Fruit fly (Drosophila melanogaster): ENCODE results near the gene out.

out gene

dm6 chrX:19297899-19298784 lies 23.8 kb downstream of the out start, which contains the start of gene CG8034 (continued):
- TF ChIP-seq Abd-B (GFP tag; optimal IDR thresholded peaks at IDR 0.05) = peak; percentile 98
- peak; percentile 97 for TF ChIP-seq pho (GFP tag; optimal IDR thresholded peaks at IDR 0.05)
- TF ChIP-seq CG9876 (GFP tag; optimal IDR thresholded peaks at IDR 0.05) = peak; percentile 86
- TF ChIP-seq sr (GFP tag; IDR thresholded peaks at IDR 0.05) = peak; percentile 31; the same call in 1 of the 3 replicates
- peak; percentile 90 for TF ChIP-seq CG11247 (GFP tag; IDR thresholded peaks at IDR 0.05)
- peak; percentile 98 for TF ChIP-seq bcd (GFP tag; optimal IDR thresholded peaks at IDR 0.05)
- TF ChIP-seq CG11504 (tag; optimal IDR thresholded peaks at IDR 0.05) = peak; percentile 97
- peak; percentile 95 for TF ChIP-seq Fer2 (tag; optimal IDR thresholded peaks at IDR 0.05)
- TF ChIP-seq gsb (GFP tag; IDR thresholded peaks at IDR 0.05) = peak; percentile 92
- peak; percentile 96 for TF ChIP-seq CG9932 (GFP tag; IDR thresholded peaks at IDR 0.05)
- TF ChIP-seq CG7987 (GFP tag; optimal IDR thresholded peaks at IDR 0.05) = peak; percentile 91
- TF ChIP-seq ash1 (GFP tag; optimal IDR thresholded peaks at IDR 0.05) = peak; percentile 64
- TF ChIP-seq z (GFP tag; IDR thresholded peaks at IDR 0.05) = 0 out of 3 replicates have a peak, but pooled peaks have one; percentile 48
- TF ChIP-seq Ets65A (GFP tag) = peak; percentile 99
- TF ChIP-seq CG15479 (GFP tag; optimal IDR thresholded peaks at IDR 0.05) = peak; percentile 39
- TF ChIP-seq emc (GFP tag; optimal IDR thresholded peaks at IDR 0.05) = peak; percentile 90
- peak; percentile 96 for TF ChIP-seq CG14710 (tag; optimal IDR thresholded peaks at IDR 0.05)
- TF ChIP-seq Ptx1 (GFP tag; IDR thresholded peaks at IDR 0.05) = peak; percentile 97
- TF ChIP-seq br (optimal IDR thresholded peaks at IDR 0.05) = no peak
- TF ChIP-seq Hsf (GFP tag; optimal IDR thresholded peaks at IDR 0.05) = peak; percentile 97
- TF ChIP-seq gsb-n (tag; optimal IDR thresholded peaks at IDR 0.05) = peak; percentile 95
- TF ChIP-seq CG8290 (GFP tag; optimal IDR thresholded peaks at IDR 0.05) = peak; percentile 93
- TF ChIP-seq CG8290 (tag; optimal IDR thresholded peaks at IDR 0.05) = peak; percentile 82
- TF ChIP-seq nom (GFP tag; optimal IDR thresholded peaks at IDR 0.05) = peak; percentile 91
- peak; percentile 91 for TF ChIP-seq CG8944 (GFP tag; optimal IDR thresholded peaks at IDR 0.05)
- TF ChIP-seq dan (GFP tag; IDR thresholded peaks at IDR 0.05) = peak; percentile 89
- peak; percentile 91 for TF ChIP-seq Ada2b (GFP tag; IDR thresholded peaks at IDR 0.05)
- peak; percentile 96 for TF ChIP-seq danr (GFP tag; IDR thresholded peaks at IDR 0.05)
- TF ChIP-seq Sox102F (GFP tag; optimal IDR thresholded peaks at IDR 0.05) = peak; percentile 95
- TF ChIP-seq NFAT (GFP tag; IDR thresholded peaks at IDR 0.05) = peak; percentile 83
- peak; percentile 93 for TF ChIP-seq Aef1 (GFP tag; IDR thresholded peaks at IDR 0.05)
- TF ChIP-seq vfl (GFP tag; optimal IDR thresholded peaks at IDR 0.05) = peak; percentile 95
- peak; percentile 73; the same call in 1 of the 3 replicates for TF ChIP-seq gce (GFP tag; IDR thresholded peaks at IDR 0.05)
- peak; percentile 82 for TF ChIP-seq YL-1 (GFP tag; optimal IDR thresholded peaks at IDR 0.05)
- TF ChIP-seq Side (GFP tag; optimal IDR thresholded peaks at IDR 0.05) = peak; percentile 94
- TF ChIP-seq CG9797 (GFP tag; optimal IDR thresholded peaks at IDR 0.05) = peak; percentile 61
- TF ChIP-seq gt (GFP tag; IDR thresholded peaks at IDR 0.05) = peak; percentile 90
- TF ChIP-seq dimm (GFP tag; IDR thresholded peaks at IDR 0.05) = peak; percentile 85
- peak in 1 of 2 experiments; percentile 88 for TF ChIP-seq Hr78 (GFP tag; optimal IDR thresholded peaks at IDR 0.05)
- peak; percentile 94 for TF ChIP-seq CG9437 (GFP tag; optimal IDR thresholded peaks at IDR 0.05)
- no peak for TF ChIP-seq prd (optimal IDR thresholded peaks at IDR 0.05)
- peak; percentile 97 for TF ChIP-seq prd (GFP tag; IDR thresholded peaks at IDR 0.05)
- peak; percentile 96 for TF ChIP-seq nerfin-1 (tag; optimal IDR thresholded peaks at IDR 0.05)
- TF ChIP-seq CG4328 (GFP tag; optimal IDR thresholded peaks at IDR 0.05) = peak; percentile 97
- no peak for TF ChIP-seq aop (GFP tag; IDR thresholded peaks at IDR 0.05)
- peak; percentile 90 for TF ChIP-seq Spps (tag; optimal IDR thresholded peaks at IDR 0.05)
- peak; percentile 77 for TF ChIP-seq NC2α (GFP tag; optimal IDR thresholded peaks at IDR 0.05)
- TF ChIP-seq CG10431 (GFP tag; optimal IDR thresholded peaks at IDR 0.05) = peak; percentile 89
- TF ChIP-seq Lpt (GFP tag; optimal IDR thresholded peaks at IDR 0.05) = no peak
- TF ChIP-seq CG12391 (tag; optimal IDR thresholded peaks at IDR 0.05) = peak; percentile 97

Measured in whole organism, embryonic.